Worm (Caenorhabditis elegans) whole organism, L1 larva: ENCODE data around the gene AH9.1.

Experiments
- ceh-82 ChIP-seq, 3 experiments: fragments of 150-350 bp in 1 of 3; sonication (generic microtip) in 2 of 3; optimal IDR thresholded peaks; 2 replicates each; lab custom pipeline; 2014 to 2017; ENCODE audit warnings: missing biosample characterization in 3 of 3, missing genetic modification characterization in 3 of 3
- ceh-90 ChIP-seq: sonication (generic microtip); optimal IDR thresholded peaks from 2 replicates; lab custom pipeline; 2016; ENCODE audit warnings: missing genetic modification characterization, missing compliant biosample characterization
- dsc-1 ChIP-seq: sonication (generic microtip); optimal IDR thresholded peaks from 2 replicates; lab custom pipeline; 2016; ENCODE audit warnings: mild to moderate bottlenecking, missing genetic modification characterization, missing compliant biosample characterization
- efl-1 ChIP-seq, 4 experiments: fragments of 150-350 bp; optimal IDR thresholded peaks in 3 of 4; peaks in 1 of 4; 1 replicate in 1 of 4; 2 replicates in 3 of 4; lab custom pipeline; 2014; ENCODE audit warnings: missing biosample characterization in 2 of 4, missing genetic modification characterization in 2 of 4, missing genetic modification reagents in 2 of 4
- egl-13 ChIP-seq: sonication (generic microtip); optimal IDR thresholded peaks from 2 replicates; lab custom pipeline; 2016; ENCODE audit warnings: missing genotype, missing genetic modification reagents, missing genetic modification characterization, missing compliant biosample characterization
- elt-2 ChIP-seq: sonication (generic microtip); optimal IDR thresholded peaks from 2 replicates; lab custom pipeline; 2016; ENCODE audit warnings: missing genetic modification characterization, mild to moderate bottlenecking, inconsistent platforms, missing compliant biosample characterization, missing genetic modification reagents
- fkh-10 ChIP-seq: sonication (generic microtip); optimal IDR thresholded peaks from 2 replicates; lab custom pipeline; 2017; ENCODE audit warnings: missing biosample characterization, missing genetic modification reagents, missing genetic modification characterization
- fkh-8 ChIP-seq: sonication (generic microtip); optimal IDR thresholded peaks from 2 replicates; lab custom pipeline; 2016; ENCODE audit warnings: mild to moderate bottlenecking, missing genetic modification characterization, missing compliant biosample characterization
- grh-1 ChIP-seq: fragments of 200-800 bp; sonication (Bioruptor generic); IDR thresholded peaks from 2 replicates; pipeline ENCODE4 v1.3.6; 2022; ENCODE audit warnings: missing genetic modification reagents, missing genetic modification characterization, missing compliant biosample characterization
- hlh-17 ChIP-seq: fragments of 200-800 bp; sonication (Bioruptor generic); optimal IDR thresholded peaks from 2 replicates; lab custom pipeline; 2018; ENCODE audit warnings: missing genetic modification characterization, mild to moderate bottlenecking, missing compliant biosample characterization, moderate library complexity, borderline replicate concordance
- irx-1 ChIP-seq: sonication (generic microtip); optimal IDR thresholded peaks from 2 replicates; lab custom pipeline; 2016; ENCODE audit warnings: missing genetic modification characterization, missing compliant biosample characterization
- isw-1 ChIP-seq: fragments of 200-800 bp; sonication (Bioruptor generic); IDR thresholded peaks from 2 replicates; pipeline ENCODE4 v1.3.6; 2022; ENCODE audit warnings: missing genetic modification characterization, missing compliant biosample characterization
- lin-14 ChIP-seq: fragments of 200-800 bp; sonication (Bioruptor generic); optimal IDR thresholded peaks from 2 replicates; lab custom pipeline; 2018; ENCODE audit warnings: mild to moderate bottlenecking, missing genetic modification characterization, moderate library complexity, missing compliant biosample characterization
- lin-15B ChIP-seq: fragments of 150-350 bp; sonication (generic microtip); optimal IDR thresholded peaks from 3 replicates; lab custom pipeline; 2014; ENCODE audit warnings: missing biosample characterization, missing genetic modification characterization
- lir-3 ChIP-seq: sonication (generic microtip); optimal IDR thresholded peaks from 2 replicates; lab custom pipeline; 2016; ENCODE audit warnings: mild to moderate bottlenecking, missing genetic modification characterization, moderate library complexity, missing compliant biosample characterization; ENCODE audit not compliant: poor library complexity
- lsy-2 ChIP-seq, 2 experiments: fragments of 150-350 bp; optimal IDR thresholded peaks; 2 replicates each; lab custom pipeline; 2014; ENCODE audit warnings: missing biosample characterization in 2 of 2, missing genetic modification characterization in 2 of 2
- mab-9 ChIP-seq: fragments of 200-800 bp; sonication (Bioruptor generic); IDR thresholded peaks from 2 replicates; pipeline ENCODE4 v1.3.6; 2022; ENCODE audit warnings: missing genetic modification reagents, missing genetic modification characterization, missing compliant biosample characterization
- nhr-11 ChIP-seq: fragments of 150-350 bp; optimal IDR thresholded peaks from 2 replicates; lab custom pipeline; 2014; ENCODE audit warnings: missing biosample characterization, missing genetic modification characterization
- nhr-20 ChIP-seq: sonication (generic microtip); optimal IDR thresholded peaks from 2 replicates; lab custom pipeline; 2016; ENCODE audit warnings: mild to moderate bottlenecking, missing genetic modification characterization, missing compliant biosample characterization
- nhr-237 ChIP-seq: fragments of 150-350 bp; optimal IDR thresholded peaks from 2 replicates; lab custom pipeline; 2014; ENCODE audit warnings: missing biosample characterization, missing genetic modification characterization
- nhr-28 ChIP-seq: fragments of 150-350 bp; optimal IDR thresholded peaks from 2 replicates; lab custom pipeline; 2014; ENCODE audit warnings: missing biosample characterization, missing genetic modification characterization
- nhr-47 ChIP-seq: sonication (generic microtip); optimal IDR thresholded peaks from 2 replicates; lab custom pipeline; 2016; ENCODE audit warnings: mild to moderate bottlenecking, missing genetic modification characterization, moderate library complexity, missing compliant biosample characterization
- nhr-71 ChIP-seq: sonication (generic microtip); optimal IDR thresholded peaks from 2 replicates; lab custom pipeline; 2016; ENCODE audit warnings: mild to moderate bottlenecking, missing genetic modification characterization, moderate library complexity, missing compliant biosample characterization
- nhr-76 ChIP-seq: sonication (generic microtip); optimal IDR thresholded peaks from 2 replicates; lab custom pipeline; 2017; ENCODE audit warnings: missing biosample characterization, missing genetic modification characterization
- nhr-84 ChIP-seq: sonication (generic microtip); optimal IDR thresholded peaks from 2 replicates; lab custom pipeline; 2017; ENCODE audit warnings: missing biosample characterization, missing genetic modification characterization
- pag-3 ChIP-seq: sonication (generic microtip); optimal IDR thresholded peaks from 2 replicates; lab custom pipeline; 2017; ENCODE audit warnings: missing genetic modification characterization, mild to moderate bottlenecking, missing compliant biosample characterization, antibody characterized with exemption, borderline replicate concordance; ENCODE audit not compliant: insufficient read depth
- pax-3 ChIP-seq: fragments of 200-800 bp; sonication (Bioruptor generic); optimal IDR thresholded peaks from 2 replicates; lab custom pipeline; 2018; ENCODE audit warnings: mild to moderate bottlenecking, missing genetic modification characterization, moderate library complexity, missing compliant biosample characterization
- rnt-1 ChIP-seq: sonication (generic microtip); optimal IDR thresholded peaks from 2 replicates; lab custom pipeline; 2016; ENCODE audit warnings: mild to moderate bottlenecking, missing genetic modification characterization, moderate library complexity, missing compliant biosample characterization
- skn-1 ChIP-seq: fragments of 150-350 bp; optimal IDR thresholded peaks from 2 replicates; lab custom pipeline; 2014; ENCODE audit warnings: missing biosample characterization, missing genetic modification characterization
- snpc-4 ChIP-seq: fragments of 150-350 bp; optimal IDR thresholded peaks from 2 replicates; lab custom pipeline; 2014; ENCODE audit warnings: missing biosample characterization, missing genetic modification characterization
- snu-23 ChIP-seq: sonication (generic microtip); optimal IDR thresholded peaks from 2 replicates; lab custom pipeline; 2016; ENCODE audit warnings: missing genetic modification characterization, missing compliant biosample characterization
- sptf-1 ChIP-seq: fragments of 150-350 bp; optimal IDR thresholded peaks from 2 replicates; lab custom pipeline; 2014; ENCODE audit warnings: missing biosample characterization, missing genetic modification characterization
- swsn-7 ChIP-seq: sonication (generic microtip); optimal IDR thresholded peaks from 2 replicates; lab custom pipeline; 2016; ENCODE audit warnings: missing genetic modification characterization, missing compliant biosample characterization
- tlp-1 ChIP-seq: fragments of 150-350 bp; optimal IDR thresholded peaks from 2 replicates; lab custom pipeline; 2014; ENCODE audit warnings: missing biosample characterization, missing genetic modification characterization
- unc-30 ChIP-seq: sonication (generic microtip); optimal IDR thresholded peaks from 2 replicates; lab custom pipeline; 2017; ENCODE audit warnings: missing biosample characterization, missing genetic modification characterization
- unc-62 ChIP-seq: fragments of 150-350 bp; optimal IDR thresholded peaks from 2 replicates; lab custom pipeline; 2014; ENCODE audit warnings: missing biosample characterization, missing genetic modification reagents, missing genetic modification characterization
- unc-86 ChIP-seq: sonication (generic microtip); optimal IDR thresholded peaks from 2 replicates; lab custom pipeline; 2016; ENCODE audit warnings: missing genetic modification characterization, missing compliant biosample characterization
- vab-15 ChIP-seq: sonication (generic microtip); optimal IDR thresholded peaks from 2 replicates; lab custom pipeline; 2017; ENCODE audit warnings: missing genotype, mild to moderate bottlenecking, missing genetic modification characterization, missing compliant biosample characterization
- xbp-1 ChIP-seq: sonication (generic microtip); optimal IDR thresholded peaks from 2 replicates; lab custom pipeline; 2016; ENCODE audit warnings: missing genetic modification characterization, missing compliant biosample characterization
- zag-1 ChIP-seq: fragments of 150-350 bp; optimal IDR thresholded peaks from 2 replicates; lab custom pipeline; 2014; ENCODE audit warnings: missing biosample characterization, missing genetic modification characterization
- zip-4 ChIP-seq: fragments of 200-800 bp; sonication (Bioruptor generic); optimal IDR thresholded peaks from 2 replicates; lab custom pipeline; 2018; ENCODE audit warnings: mild to moderate bottlenecking, missing genetic modification characterization, moderate library complexity, missing compliant biosample characterization

The AH9.1 gene

ce11 chrX:2266366-2266765 lies 19.6 kb upstream of the AH9.1 start:
- no peak for TF ChIP-seq efl-1 (optimal IDR thresholded peaks at IDR 0.05; lab: Kevin White, UChicago)
- peak in 1 of 2 experiments; percentile 82 for TF ChIP-seq efl-1 (GFP tag; optimal IDR thresholded peaks at IDR 0.05 in 1 of 2; lab: Kevin White, UChicago)
- no peak for TF ChIP-seq lin-15B (tag; lab: Kevin White, UChicago)
- TF ChIP-seq pax-3 = no peak
- no peak for TF ChIP-seq swsn-7
- no peak for TF ChIP-seq sptf-1
- peak; percentile 35 for TF ChIP-seq lin-14 (GFP tag; lab: Kevin White, UChicago)
- TF ChIP-seq unc-86 (tag; lab: Kevin White, UChicago) = peak; percentile 64
- TF ChIP-seq unc-30 (tag; lab: Kevin White, UChicago) = no peak

- TF ChIP-seq lin-14 (GFP tag; lab: Kevin White, UChicago) (peak; percentile 68), nhr-71 (no peak), zag-1 (no peak), grh-1 (GFP tag; lab: Robert Waterston, UW) (no peak), fkh-8 (peak; percentile 39), unc-30 (tag; lab: Kevin White, UChicago) (no peak), fkh-10 (GFP tag; lab: Kevin White, UChicago) (peak; percentile 77), nhr-11 (no peak), isw-1 (GFP tag; lab: Robert Waterston, UW) (no peak)
- TF ChIP-seq, all 84 proteins: peak for 3
Observed at ce11 chrX:2265069-2265468, 18.3 kb upstream of the AH9.1 start.

- no peak for TF ChIP-seq nhr-71
- peak; percentile 47 for TF ChIP-seq elt-2 (tag; lab: Kevin White, UChicago)
Observed at ce11 chrX:2262420-2262819, 15.6 kb upstream of the AH9.1 start.

ce11 chrX:2261003-2261402 lies 14.2 kb upstream of the AH9.1 start, which contains the start of gene AH9.3:
AH9.3 (minus strand) TSS chrX:2261103.
- TF ChIP-seq xbp-1 (tag; lab: Kevin White, UChicago) = no peak
- TF ChIP-seq rnt-1 (tag; lab: Kevin White, UChicago) = no peak
- TF ChIP-seq ceh-90 (tag; lab: Kevin White, UChicago) = no peak
- no peak for TF ChIP-seq nhr-47
- TF ChIP-seq hlh-17 = no peak
- TF ChIP-seq nhr-28 (tag; lab: Kevin White, UChicago) = no peak
- TF ChIP-seq nhr-84 (tag; lab: Kevin White, UChicago) = no peak
- no peak for TF ChIP-seq pag-3 (tag; lab: Kevin White, UChicago)
- no peak for TF ChIP-seq lin-15B (tag; lab: Kevin White, UChicago)
- no peak for TF ChIP-seq snpc-4 (tag; lab: Kevin White, UChicago)
- no peak for TF ChIP-seq lir-3 (tag; lab: Kevin White, UChicago)
- no peak for TF ChIP-seq unc-62
- no peak for TF ChIP-seq lsy-2 (tag; optimal IDR thresholded peaks at IDR 0.05; lab: Kevin White, UChicago)
- no peak for TF ChIP-seq snu-23 (GFP tag; lab: Kevin White, UChicago)
- TF ChIP-seq nhr-237 = no peak
- no peak for TF ChIP-seq dsc-1 (tag; lab: Kevin White, UChicago)
- TF ChIP-seq skn-1 (tag; lab: Kevin White, UChicago) = no peak
- TF ChIP-seq nhr-76 (tag; lab: Kevin White, UChicago) = no peak
- TF ChIP-seq pax-3 = no peak

- TF ChIP-seq unc-62 (no peak), tlp-1 (tag; lab: Kevin White, UChicago) (no peak), nhr-237 (no peak), fkh-8 (no peak), ceh-82 (tag; optimal IDR thresholded peaks at IDR 0.05; lab: Kevin White, UChicago) (peak in 1 of 3 experiments; percentile 26), lin-15B (tag; lab: Kevin White, UChicago) (no peak), skn-1 (tag; lab: Kevin White, UChicago) (peak; percentile 88), nhr-20 (tag; lab: Kevin White, UChicago) (no peak), irx-1 (no peak), zip-4 (GFP tag; lab: Kevin White, UChicago) (no peak), vab-15 (tag; lab: Kevin White, UChicago) (no peak), lin-14 (GFP tag; lab: Kevin White, UChicago) (peak; percentile 10), egl-13 (no peak), mab-9 (GFP tag; lab: Robert Waterston, UW) (no peak), isw-1 (GFP tag; lab: Robert Waterston, UW) (no peak)
Observed at ce11 chrX:2258404-2258803, 11.6 kb upstream of the AH9.1 start.
